Fruit fly (Drosophila melanogaster): Measurements from ENCODE around the gene Pura.

Pura gene

dm6 chr3L:7641467-7641866 is 48.6 kb downstream of the Pura start, which contains the start of gene CG7506:
TSS of gene CG7506 (minus strand) at chr3L:7641648.
- TF ChIP-seq Deaf1 (tag; optimal IDR thresholded peaks at IDR 0.05): peak; percentile 35
- no peak for TF ChIP-seq CG42726 (GFP tag; IDR thresholded peaks at IDR 0.05; ENCODE audit: partially characterized antibody)
- TF ChIP-seq NFAT (GFP tag; IDR thresholded peaks at IDR 0.05): no peak
- no peak for TF ChIP-seq CG7745 (tag; optimal IDR thresholded peaks at IDR 0.05)
- TF ChIP-seq CG6683 (GFP tag; optimal IDR thresholded peaks at IDR 0.05): no peak
- peak; percentile 36; the same call in 1 of the 2 replicates for TF ChIP-seq CG17328 (GFP tag; IDR thresholded peaks at IDR 0.05)
- peak; percentile 2 for TF ChIP-seq CG4424 (GFP tag; optimal IDR thresholded peaks at IDR 0.05)
- no peak for TF ChIP-seq CG4730 (GFP tag; IDR thresholded peaks at IDR 0.05)
- peak; percentile 81 for TF ChIP-seq gfzf (GFP tag; optimal IDR thresholded peaks at IDR 0.05)
- peak; percentile 1 for TF ChIP-seq caup (GFP tag; optimal IDR thresholded peaks at IDR 0.05; ENCODE audit: severe bottlenecking)
- TF ChIP-seq CG9727 (GFP tag; optimal IDR thresholded peaks at IDR 0.05): no peak
- TF ChIP-seq Usf (GFP tag; optimal IDR thresholded peaks at IDR 0.05): no peak
- peak; percentile 60 for TF ChIP-seq CoRest (tag; optimal IDR thresholded peaks at IDR 0.05)
- TF ChIP-seq p53 (GFP tag; optimal IDR thresholded peaks at IDR 0.05): no peak
- TF ChIP-seq Six4 (GFP tag; optimal IDR thresholded peaks at IDR 0.05): no peak
- peak; percentile 62; the same call in 2 of the 3 replicates for TF ChIP-seq ci (GFP tag; IDR thresholded peaks at IDR 0.05)
- TF ChIP-seq Hand (GFP tag; optimal IDR thresholded peaks at IDR 0.05): no peak
- no peak for TF ChIP-seq CG18599 (GFP tag; optimal IDR thresholded peaks at IDR 0.05)
- peak; percentile 60 for TF ChIP-seq CG1603 (tag; optimal IDR thresholded peaks at IDR 0.05)
- TF ChIP-seq bcd (GFP tag; optimal IDR thresholded peaks at IDR 0.05): peak; percentile 10
- TF ChIP-seq tap (tag; optimal IDR thresholded peaks at IDR 0.05): no peak
- peak; percentile 38 for TF ChIP-seq Hmr (GFP tag; optimal IDR thresholded peaks at IDR 0.05)
- TF ChIP-seq slbo (GFP tag; IDR thresholded peaks at IDR 0.05): peak; percentile 12; the same call in 1 of the 2 replicates
- TF ChIP-seq Fer3 (tag; optimal IDR thresholded peaks at IDR 0.05): peak; percentile 2
- TF ChIP-seq Hr3 (GFP tag; optimal IDR thresholded peaks at IDR 0.05): no peak
- peak; percentile 17; the same call in 1 of the 2 replicates for TF ChIP-seq vvl (GFP tag; IDR thresholded peaks at IDR 0.05)
- TF ChIP-seq Lhr (GFP tag; optimal IDR thresholded peaks at IDR 0.05): peak; percentile 42
- TF ChIP-seq CG5180 (GFP tag; optimal IDR thresholded peaks at IDR 0.05): no peak
- peak; percentile 77 for TF ChIP-seq kah (GFP tag; optimal IDR thresholded peaks at IDR 0.05)
- peak; percentile 34 for TF ChIP-seq NfI (GFP tag; optimal IDR thresholded peaks at IDR 0.05)
- no peak for TF ChIP-seq CG13123 (GFP tag; optimal IDR thresholded peaks at IDR 0.05)
- TF ChIP-seq CG6791 (GFP tag; IDR thresholded peaks at IDR 0.05; ENCODE audit: partially characterized antibody): 0 out of 3 replicates have a peak, but pooled peaks have one; percentile 23
- TF ChIP-seq CG8359 (GFP tag; optimal IDR thresholded peaks at IDR 0.05; ENCODE audit: borderline replicate concordance): no peak
- peak; percentile 19 for TF ChIP-seq phol (tag; optimal IDR thresholded peaks at IDR 0.05)
- peak; percentile 5; the same call in 1 of the 2 replicates for TF ChIP-seq stc (GFP tag; IDR thresholded peaks at IDR 0.05)
- peak; percentile 56 for TF ChIP-seq Dp (GFP tag; optimal IDR thresholded peaks at IDR 0.05)
- TF ChIP-seq Oaz (GFP tag; IDR thresholded peaks at IDR 0.05): no peak
- TF ChIP-seq CG1602 (GFP tag; optimal IDR thresholded peaks at IDR 0.05): no peak
- peak; percentile 78 for TF ChIP-seq MBD-R2 (GFP tag; IDR thresholded peaks at IDR 0.05)
- no peak for TF ChIP-seq CG2129 (GFP tag; IDR thresholded peaks at IDR 0.05; ENCODE audit: partially characterized antibody)
- TF ChIP-seq MESR4 (GFP tag; optimal IDR thresholded peaks at IDR 0.05): peak; percentile 39
- TF ChIP-seq ash1 (GFP tag; optimal IDR thresholded peaks at IDR 0.05): no peak
- peak; percentile 30 for TF ChIP-seq CG15514 (GFP tag; optimal IDR thresholded peaks at IDR 0.05)
- TF ChIP-seq Rfx (GFP tag; IDR thresholded peaks at IDR 0.05): peak; percentile 45; the same call in 1 of the 2 replicates
- TF ChIP-seq lola (GFP tag; optimal IDR thresholded peaks at IDR 0.05): no peak
- TF ChIP-seq Tbp (GFP tag; optimal IDR thresholded peaks at IDR 0.05): no peak
- TF ChIP-seq Ets97D (GFP tag; optimal IDR thresholded peaks at IDR 0.05): peak; percentile 96
- TF ChIP-seq YL-1 (GFP tag; optimal IDR thresholded peaks at IDR 0.05): no peak
- TF ChIP-seq nau (GFP tag; optimal IDR thresholded peaks at IDR 0.05): peak; percentile 7
- no peak for TF ChIP-seq CTCF (GFP tag; optimal IDR thresholded peaks at IDR 0.05)

Measured in whole organism, embryonic.